Comparison of ENCODE assay signal across 6 worm cellular contexts in genomic region chrX:12595954-12596353, ce11.
TF ChIP-seq lines count a peak whose summit lies in the region.

No protein-coding gene starts in this region.

TF ChIP-seq in whole organism, L1 larva, 84 proteins besides CTCF, POLR2A, EP300 and RAD21:
- TF ChIP-seq elt-2 (tag; optimal IDR thresholded peaks at IDR 0.05; lab: Kevin White, UChicago) = peak; percentile 80
- TF ChIP-seq efl-1 (optimal IDR thresholded peaks at IDR 0.05; lab: Kevin White, UChicago) = no peak
- no peak for TF ChIP-seq efl-1 (GFP tag; optimal IDR thresholded peaks at IDR 0.05 in 1 of 2; lab: Kevin White, UChicago)
- TF ChIP-seq xbp-1 (tag; optimal IDR thresholded peaks at IDR 0.05; lab: Kevin White, UChicago) = no peak

TF ChIP-seq in whole organism, L2 larva, 48 proteins besides CTCF, POLR2A, EP300 and RAD21:
- no peak for TF ChIP-seq alr-1 (tag; optimal IDR thresholded peaks at IDR 0.05; lab: Kevin White, UChicago)
- TF ChIP-seq sma-9 (GFP tag; optimal IDR thresholded peaks at IDR 0.05; lab: Kevin White, UChicago) = peak; percentile 70
- no peak for TF ChIP-seq sma-9 (tag; optimal IDR thresholded peaks at IDR 0.05; lab: Kevin White, UChicago)
- peak; percentile 62 for TF ChIP-seq fos-1 (tag; optimal IDR thresholded peaks at IDR 0.05; lab: Kevin White, UChicago)

TF ChIP-seq in whole organism, L3 larva, 47 proteins besides CTCF, POLR2A, EP300 and RAD21:
- TF ChIP-seq elt-2 (tag; optimal IDR thresholded peaks at IDR 0.05; lab: Kevin White, UChicago) = peak; percentile 73
- peak; percentile 45 for TF ChIP-seq pqm-1 (tag; optimal IDR thresholded peaks at IDR 0.05; lab: Kevin White, UChicago)
- no peak for TF ChIP-seq lsy-12 (tag; optimal IDR thresholded peaks at IDR 0.05; lab: Kevin White, UChicago)

TF ChIP-seq in whole organism, L4 larva, 104 proteins besides CTCF, POLR2A, EP300 and RAD21:
- TF ChIP-seq pqm-1 (tag; optimal IDR thresholded peaks at IDR 0.05; lab: Kevin White, UChicago) (peak; percentile 68), dve-1 (tag; optimal IDR thresholded peaks at IDR 0.05; lab: Kevin White, UChicago; ENCODE audit: insufficient read depth) (peak; percentile 41), php-3 (GFP tag; IDR thresholded peaks at IDR 0.05; lab: Robert Waterston, UW) (0 out of 2 replicates have a peak, but pooled peaks have one; percentile 29), nhr-28 (tag; optimal IDR thresholded peaks at IDR 0.05; lab: Kevin White, UChicago) (peak; percentile 35), mxl-2 (GFP tag; conservative IDR thresholded peaks at IDR 0.05; lab: Robert Waterston, UW) (no peak), dmd-6 (GFP tag; IDR thresholded peaks at IDR 0.05; lab: Robert Waterston, UW) (peak; percentile 61; the same call in 1 of the 2 replicates), daf-16 (GFP tag; optimal IDR thresholded peaks at IDR 0.05; lab: Kevin White, UChicago) (no peak), daf-16 (tag; optimal IDR thresholded peaks at IDR 0.05; lab: Kevin White, UChicago) (peak; percentile 92), lir-3 (tag; optimal IDR thresholded peaks at IDR 0.05; lab: Kevin White, UChicago) (no peak), tra-1 (GFP tag; IDR thresholded peaks at IDR 0.05; lab: Robert Waterston, UW) (no peak)

TF ChIP-seq in whole organism, late embryonic, 69 proteins besides CTCF, POLR2A, EP300 and RAD21:
- no peak for TF ChIP-seq dve-1 (tag; optimal IDR thresholded peaks at IDR 0.05; lab: Kevin White, UChicago)
- no peak for TF ChIP-seq C38D4.7 (GFP tag; optimal IDR thresholded peaks at IDR 0.05; lab: Kevin White, UChicago)
- no peak for TF ChIP-seq sox-2 (GFP tag; IDR thresholded peaks at IDR 0.05; lab: Robert Waterston, UW)
- no peak for TF ChIP-seq ceh-22 (tag; optimal IDR thresholded peaks at IDR 0.05; lab: Kevin White, UChicago)
- peak; percentile 11 for TF ChIP-seq elt-2 (tag; optimal IDR thresholded peaks at IDR 0.05; lab: Kevin White, UChicago)
- TF ChIP-seq F13H6.1 (tag; optimal IDR thresholded peaks at IDR 0.05; lab: Kevin White, UChicago) = no peak

TF ChIP-seq in whole organism, young adult, 124 proteins besides CTCF, POLR2A, EP300 and RAD21:
- TF ChIP-seq mxl-1 (tag; optimal IDR thresholded peaks at IDR 0.05; lab: Kevin White, UChicago) (no peak), somi-1 (GFP tag; optimal IDR thresholded peaks at IDR 0.05; lab: Kevin White, UChicago) (no peak), nhr-80 (tag; optimal IDR thresholded peaks at IDR 0.05; lab: Kevin White, UChicago) (peak; percentile 74), zfh-2 (GFP tag; conservative IDR thresholded peaks at IDR 0.05; lab: Robert Waterston, UW) (no peak), ZK185.1 (tag; optimal IDR thresholded peaks at IDR 0.05; lab: Kevin White, UChicago; ENCODE audit: poor library complexity, severe bottlenecking) (no peak)
